Fruit fly (Drosophila melanogaster) whole organism, pupa: ENCODE results near the gene CG33235.
A peak's percentile ranks its signal among the peaks of the same experiment; 100 is the strongest.

Experiments
- CG10348 ChIP-seq: fragments of 200-800 bp; sonication (Bioruptor generic); IDR thresholded peaks from 2 replicates; pipeline ENCODE4 v1.3.6; 2022; ENCODE audit warnings: missing biosample characterization, missing genetic modification characterization
- CG12605 ChIP-seq: fragments of 200-800 bp; sonication (Bioruptor generic); IDR thresholded peaks from 2 replicates; pipeline ENCODE4 v1.3.6; 2022; ENCODE audit warnings: missing biosample characterization, missing genetic modification characterization
- CG13204 ChIP-seq: fragments of 200-800 bp; sonication (Bioruptor generic); optimal IDR thresholded peaks from 2 replicates; lab custom pipeline; 2018; ENCODE audit warnings: missing biosample characterization, mild to moderate bottlenecking, missing genetic modification characterization, moderate library complexity
- CG14655 ChIP-seq: fragments of 200-800 bp; sonication (Bioruptor generic); optimal IDR thresholded peaks from 3 replicates; lab custom pipeline; 2017; ENCODE audit warnings: mild to moderate bottlenecking, missing biosample characterization, missing genetic modification reagents, missing genetic modification characterization
- CG15710 ChIP-seq: fragments of 200-800 bp; sonication (Bioruptor generic); optimal IDR thresholded peaks from 2 replicates; lab custom pipeline; 2018; ENCODE audit warnings: missing biosample characterization, mild to moderate bottlenecking, missing genetic modification characterization, moderate library complexity
- CG17806 ChIP-seq: fragments of 200-800 bp; sonication (Bioruptor generic); optimal IDR thresholded peaks from 2 replicates; lab custom pipeline; 2018; ENCODE audit warnings: missing biosample characterization, mild to moderate bottlenecking, missing genetic modification characterization, moderate library complexity
- CG32121 ChIP-seq: fragments of 200-800 bp; sonication (Bioruptor generic); IDR thresholded peaks from 2 replicates; pipeline ENCODE4 v1.3.6; 2022; ENCODE audit warnings: missing biosample characterization, missing genetic modification characterization
- CG34367 ChIP-seq: fragments of 200-800 bp; sonication (Bioruptor generic); optimal IDR thresholded peaks from 2 replicates; lab custom pipeline; 2018; ENCODE audit warnings: missing biosample characterization, mild to moderate bottlenecking, missing genetic modification characterization
- CG4496 ChIP-seq: fragments of 200-800 bp; sonication (Bioruptor generic); IDR thresholded peaks from 3 replicates; pipeline ENCODE4 v1.3.6; 2022; ENCODE audit warnings: missing biosample characterization, missing genetic modification characterization
- CG8159 ChIP-seq: fragments of 200-800 bp; sonication (Bioruptor generic); optimal IDR thresholded peaks from 3 replicates; lab custom pipeline; 2018; ENCODE audit warnings: missing biosample characterization, mild to moderate bottlenecking, missing genetic modification characterization, moderate library complexity
- CG8301 ChIP-seq: fragments of 200-800 bp; sonication (Bioruptor generic); optimal IDR thresholded peaks from 2 replicates; lab custom pipeline; 2018; ENCODE audit warnings: missing biosample characterization, mild to moderate bottlenecking, missing genetic modification characterization
- CG9948 ChIP-seq: fragments of 200-800 bp; sonication (Bioruptor generic); optimal IDR thresholded peaks from 2 replicates; lab custom pipeline; 2018; ENCODE audit warnings: missing biosample characterization, mild to moderate bottlenecking, missing genetic modification characterization, moderate library complexity
- D1 ChIP-seq: fragments of 200-800 bp; sonication (Bioruptor generic); optimal IDR thresholded peaks from 2 replicates; lab custom pipeline; 2018; ENCODE audit warnings: missing biosample characterization, mild to moderate bottlenecking, missing genetic modification characterization, moderate library complexity
- EcR ChIP-seq: fragments of 200-800 bp; sonication (Bioruptor generic); optimal IDR thresholded peaks from 3 replicates; lab custom pipeline; 2019; ENCODE audit warnings: missing biosample characterization, missing genetic modification characterization, mild to moderate bottlenecking, moderate library complexity, missing genetic modification reagents
- Ets98B ChIP-seq: fragments of 200-800 bp; sonication (Bioruptor generic); IDR thresholded peaks from 2 replicates; pipeline ENCODE4 v1.3.6; 2022; ENCODE audit warnings: missing biosample characterization, missing genetic modification characterization
- Pif1A ChIP-seq: fragments of 200-800 bp; sonication (Bioruptor generic); optimal IDR thresholded peaks from 3 replicates; lab custom pipeline; 2016; ENCODE audit warnings: missing biosample characterization, missing genetic modification characterization
- Pif1B ChIP-seq: fragments of 200-800 bp; sonication (Bioruptor generic); optimal IDR thresholded peaks from 3 replicates; lab custom pipeline; 2016; ENCODE audit warnings: missing biosample characterization, missing genetic modification characterization
- Snoo ChIP-seq: fragments of 200-800 bp; sonication (Bioruptor generic); optimal IDR thresholded peaks from 3 replicates; lab custom pipeline; 2017; ENCODE audit warnings: missing biosample characterization, mild to moderate bottlenecking, missing genetic modification characterization, inconsistent platforms
- fd96Ca ChIP-seq: fragments of 200-800 bp; sonication (Bioruptor generic); IDR thresholded peaks from 3 replicates; pipeline ENCODE4 v1.3.6; 2022; ENCODE audit warnings: missing biosample characterization, missing genetic modification characterization
- gl ChIP-seq: fragments of 200-800 bp; sonication (Bioruptor generic); optimal IDR thresholded peaks from 2 replicates; lab custom pipeline; 2018; ENCODE audit warnings: missing biosample characterization, mild to moderate bottlenecking, missing genetic modification characterization
- rn ChIP-seq: fragments of 200-800 bp; sonication (Bioruptor generic); IDR thresholded peaks from 2 replicates; pipeline ENCODE4 v1.3.6; 2022; ENCODE audit warnings: missing biosample characterization, missing genetic modification characterization

Gene CG33235

dm6 chrX:11521561-11522546 lies 30.5 kb upstream of the CG33235 start:
- TF ChIP-seq Pif1B (GFP tag; lab: Kevin White, UChicago), result no peak
- TF ChIP-seq rn (GFP tag; lab: Robert Waterston, UW), result no peak
- TF ChIP-seq CG9948, result peak; percentile 46
- peak; percentile 13; the same call in 2 of the 3 replicates for TF ChIP-seq CG4496 (GFP tag; lab: Robert Waterston, UW)
- peak; percentile 45; the same call in 1 of the 3 replicates for TF ChIP-seq fd96Ca (GFP tag; lab: Robert Waterston, UW)
- peak; percentile 38 for TF ChIP-seq CG17806
- TF ChIP-seq CG8301 (tag; lab: Kevin White, UChicago), result peak; percentile 40
- TF ChIP-seq CG34367 (tag; lab: Kevin White, UChicago), result no peak
- no peak for TF ChIP-seq CG12605 (GFP tag; lab: Robert Waterston, UW)
- no peak for TF ChIP-seq Ets98B (GFP tag; lab: Robert Waterston, UW)
- peak; percentile 43 for TF ChIP-seq EcR (GFP tag; lab: Kevin White, UChicago)
- peak; percentile 36 for TF ChIP-seq CG14655 (GFP tag; lab: Kevin White, UChicago)
- TF ChIP-seq CG10348 (GFP tag; lab: Robert Waterston, UW), result no peak
- TF ChIP-seq CG13204 (GFP tag; lab: Kevin White, UChicago), result no peak
- TF ChIP-seq CG32121 (GFP tag; lab: Robert Waterston, UW), result peak; percentile 46; the same call in 1 of the 2 replicates
- no peak for TF ChIP-seq Pif1A (GFP tag; lab: Kevin White, UChicago)
- peak; percentile 39 for TF ChIP-seq gl
- TF ChIP-seq CG8159 (tag; lab: Kevin White, UChicago), result peak; percentile 61
- TF ChIP-seq CG15710 (tag; lab: Kevin White, UChicago), result peak; percentile 53
- TF ChIP-seq Snoo, result peak; percentile 0
- TF ChIP-seq D1 (tag; lab: Kevin White, UChicago), result no peak

- TF ChIP-seq D1 (tag; lab: Kevin White, UChicago) (peak; percentile 36), EcR (GFP tag; lab: Kevin White, UChicago) (peak; percentile 46), CG8159 (tag; lab: Kevin White, UChicago) (no peak)
- TF ChIP-seq, all 21 proteins: peak for 2
Observed at dm6 chrX:11520209-11520608, 28.8 kb upstream of the CG33235 start.

- TF ChIP-seq gl, result no peak
- TF ChIP-seq Snoo, result no peak
- peak; percentile 74 for TF ChIP-seq Pif1A (GFP tag; lab: Kevin White, UChicago)
- no peak for TF ChIP-seq D1 (tag; lab: Kevin White, UChicago)
- peak; percentile 62 for TF ChIP-seq Pif1B (GFP tag; lab: Kevin White, UChicago)
- peak; percentile 63 for TF ChIP-seq CG10348 (GFP tag; lab: Robert Waterston, UW)
- TF ChIP-seq rn (GFP tag; lab: Robert Waterston, UW), result peak; percentile 75
- TF ChIP-seq CG34367 (tag; lab: Kevin White, UChicago), result peak; percentile 24
- TF ChIP-seq CG8301 (tag; lab: Kevin White, UChicago), result peak; percentile 86
- TF ChIP-seq CG9948, result peak; percentile 50
- no peak for TF ChIP-seq EcR (GFP tag; lab: Kevin White, UChicago)
- TF ChIP-seq CG14655 (GFP tag; lab: Kevin White, UChicago), result peak; percentile 86
- TF ChIP-seq CG17806, result peak; percentile 43
- TF ChIP-seq CG13204 (GFP tag; lab: Kevin White, UChicago), result no peak
- TF ChIP-seq CG8159 (tag; lab: Kevin White, UChicago), result peak; percentile 17
- peak; percentile 97 for TF ChIP-seq CG4496 (GFP tag; lab: Robert Waterston, UW)
- TF ChIP-seq CG12605 (GFP tag; lab: Robert Waterston, UW), result peak; percentile 91
- peak; percentile 96 for TF ChIP-seq Ets98B (GFP tag; lab: Robert Waterston, UW)
- TF ChIP-seq fd96Ca (GFP tag; lab: Robert Waterston, UW), result peak; percentile 95
- TF ChIP-seq CG15710 (tag; lab: Kevin White, UChicago), result peak; percentile 35
- peak; percentile 94 for TF ChIP-seq CG32121 (GFP tag; lab: Robert Waterston, UW)
- TF ChIP-seq, all 21 proteins: peak for 16
Observed at dm6 chrX:11518435-11518834, 27.1 kb upstream of the CG33235 start.

dm6 chrX:11517295-11517694 lies 25.9 kb upstream of the CG33235 start:
- TF ChIP-seq gl, result no peak
- no peak for TF ChIP-seq CG12605 (GFP tag; lab: Robert Waterston, UW)
- TF ChIP-seq Pif1A (GFP tag; lab: Kevin White, UChicago), result no peak
- no peak for TF ChIP-seq CG9948
- TF ChIP-seq CG10348 (GFP tag; lab: Robert Waterston, UW), result no peak
- TF ChIP-seq Pif1B (GFP tag; lab: Kevin White, UChicago), result no peak
- TF ChIP-seq CG34367 (tag; lab: Kevin White, UChicago), result no peak
- TF ChIP-seq CG8301 (tag; lab: Kevin White, UChicago), result no peak
- no peak for TF ChIP-seq CG17806
- no peak for TF ChIP-seq Snoo
- TF ChIP-seq CG4496 (GFP tag; lab: Robert Waterston, UW), result no peak
- no peak for TF ChIP-seq rn (GFP tag; lab: Robert Waterston, UW)
- TF ChIP-seq EcR (GFP tag; lab: Kevin White, UChicago), result no peak
- no peak for TF ChIP-seq CG14655 (GFP tag; lab: Kevin White, UChicago)
- no peak for TF ChIP-seq CG8159 (tag; lab: Kevin White, UChicago)
- TF ChIP-seq fd96Ca (GFP tag; lab: Robert Waterston, UW), result no peak
- TF ChIP-seq Ets98B (GFP tag; lab: Robert Waterston, UW), result no peak

- TF ChIP-seq Pif1B (GFP tag; lab: Kevin White, UChicago), result no peak
- no peak for TF ChIP-seq CG12605 (GFP tag; lab: Robert Waterston, UW)
- no peak for TF ChIP-seq rn (GFP tag; lab: Robert Waterston, UW)
- no peak for TF ChIP-seq CG8159 (tag; lab: Kevin White, UChicago)
- no peak for TF ChIP-seq D1 (tag; lab: Kevin White, UChicago)
- TF ChIP-seq Snoo, result no peak
- no peak for TF ChIP-seq CG34367 (tag; lab: Kevin White, UChicago)
- no peak for TF ChIP-seq CG9948
- no peak for TF ChIP-seq Pif1A (GFP tag; lab: Kevin White, UChicago)
- TF ChIP-seq CG10348 (GFP tag; lab: Robert Waterston, UW), result no peak
- no peak for TF ChIP-seq CG4496 (GFP tag; lab: Robert Waterston, UW)
- TF ChIP-seq Ets98B (GFP tag; lab: Robert Waterston, UW), result no peak
- TF ChIP-seq gl, result no peak
- no peak for TF ChIP-seq CG13204 (GFP tag; lab: Kevin White, UChicago)
- no peak for TF ChIP-seq EcR (GFP tag; lab: Kevin White, UChicago)
Observed at dm6 chrX:11515550-11515949, 24.2 kb upstream of the CG33235 start.
